Fruit fly (Drosophila melanogaster) whole organism, wandering third instar larva: ENCODE results near the gene VhaM9.7-d.

Experiments used
- Abd-B ChIP-seq: fragments of >200 bp; optimal IDR thresholded peaks from 2 replicates; lab custom pipeline; 2017; ENCODE audit warnings: missing biosample characterization, missing genetic modification characterization
- CG9705 ChIP-seq: fragments of 200-800 bp; sonication (Bioruptor generic); optimal IDR thresholded peaks from 2 replicates; lab custom pipeline; 2018; ENCODE audit warnings: missing biosample characterization, mild to moderate bottlenecking, missing genetic modification characterization
- Dfd ChIP-seq: fragments of >200 bp; optimal IDR thresholded peaks from 2 replicates; lab custom pipeline; 2017; ENCODE audit warnings: missing biosample characterization, missing genetic modification characterization
- dsf ChIP-seq: sonication (Bioruptor generic); optimal IDR thresholded peaks from 2 replicates; lab custom pipeline; 2016; ENCODE audit warnings: missing biosample characterization, missing genetic modification characterization, borderline replicate concordance
- pan ChIP-seq: fragments of >200 bp; optimal IDR thresholded peaks from 2 replicates; lab custom pipeline; 2017
- psq ChIP-seq: fragments of 200-800 bp; sonication (Bioruptor generic); optimal IDR thresholded peaks from 3 replicates; lab custom pipeline; 2017; ENCODE audit warnings: missing biosample characterization, mild to moderate bottlenecking, missing genetic modification characterization, moderate library complexity
- rgr ChIP-seq: fragments of 200-800 bp; sonication (Bioruptor generic); optimal IDR thresholded peaks from 3 replicates; lab custom pipeline; 2016; ENCODE audit warnings: missing biosample characterization, mild to moderate bottlenecking, missing genetic modification characterization
- sage ChIP-seq: fragments of 200-800 bp; sonication (Bioruptor generic); optimal IDR thresholded peaks from 2 replicates; lab custom pipeline; 2016; ENCODE audit warnings: missing biosample characterization, mild to moderate bottlenecking, missing genetic modification characterization
- usp ChIP-seq: fragments of >200 bp; optimal IDR thresholded peaks from 2 replicates; lab custom pipeline; 2017; ENCODE audit warnings: missing biosample characterization, missing genetic modification characterization
- woc ChIP-seq: sonication (Bioruptor generic); optimal IDR thresholded peaks from 2 replicates; lab custom pipeline; 2016; ENCODE audit warnings: missing biosample characterization, mild to moderate bottlenecking, missing genetic modification characterization

DNA sequence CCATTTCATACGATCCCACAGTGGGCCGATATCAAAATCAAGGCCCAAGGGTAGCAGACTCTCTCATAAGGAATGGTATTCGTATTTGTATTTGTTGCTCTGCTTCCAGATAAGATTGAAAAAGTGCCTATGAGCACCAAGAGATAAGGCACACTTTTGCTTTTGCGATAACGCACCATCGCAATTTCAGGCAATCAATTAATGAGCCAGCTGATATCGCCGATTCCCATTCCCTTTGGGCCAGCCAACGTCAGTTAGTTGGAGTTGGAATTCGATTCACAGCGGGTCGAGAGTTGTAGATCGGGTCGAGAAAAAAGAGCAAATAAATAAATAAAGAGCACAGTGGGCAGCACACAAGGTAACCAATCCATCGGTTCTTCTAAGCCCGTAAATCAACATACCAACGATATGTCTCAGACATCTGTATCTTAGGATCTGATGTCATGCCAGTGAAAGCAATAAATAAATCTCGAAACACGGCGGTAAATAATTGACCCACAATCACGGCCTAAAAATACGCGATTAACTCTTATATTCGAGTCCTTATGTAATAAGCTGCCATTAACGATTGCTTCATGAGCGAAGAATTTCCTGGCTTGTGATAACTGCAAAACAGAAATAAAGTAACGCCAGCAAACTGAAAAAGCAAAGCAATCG, 33.1 kb downstream of the VhaM9.7-d start, which contains the start of gene CG8907:
- TF ChIP-seq dsf (GFP tag; lab: Kevin White, UChicago), result no peak
- no peak for TF ChIP-seq pan
- TF ChIP-seq rgr, result no peak
- no peak for TF ChIP-seq CG9705 (GFP tag; lab: Kevin White, UChicago)
- no peak for TF ChIP-seq usp
- TF ChIP-seq sage (GFP tag; lab: Kevin White, UChicago), result no peak
- TF ChIP-seq Dfd (GFP tag; lab: Kevin White, UChicago), result no peak
- TF ChIP-seq woc (GFP tag; lab: Kevin White, UChicago), result no peak
- TF ChIP-seq psq (GFP tag; lab: Kevin White, UChicago), result no peak
- no peak for TF ChIP-seq Abd-B
